Worm (Caenorhabditis elegans) whole organism, L3 larva: ENCODE data around the gene lsy-13.
A peak's percentile ranks its signal among the peaks of the same experiment; 100 is the strongest.
"Not testable (repeated sequence)": the region's sequence is repeated elsewhere in the genome, so short reads cannot be mapped to it uniquely, and the experiment has no call there.

Experiments used
- R02D3.7 ChIP-seq: fragments of 150-350 bp; optimal IDR thresholded peaks from 2 replicates; lab custom pipeline; 2014; ENCODE audit warnings: missing biosample characterization, missing genetic modification characterization
- aly-2 ChIP-seq: fragments of 150-350 bp; optimal IDR thresholded peaks from 2 replicates; lab custom pipeline; 2014; ENCODE audit warnings: missing biosample characterization, missing genetic modification characterization
- ama-1 ChIP-seq: fragments of 150-350 bp; optimal IDR thresholded peaks from 2 replicates; lab custom pipeline; 2018
- ceh-82 ChIP-seq: fragments of 150-350 bp; optimal IDR thresholded peaks from 2 replicates; lab custom pipeline; 2014; ENCODE audit warnings: missing biosample characterization, missing genetic modification characterization
- ceh-9 ChIP-seq: sonication (generic microtip); optimal IDR thresholded peaks from 2 replicates; lab custom pipeline; 2018; ENCODE audit warnings: missing biosample characterization, missing genetic modification characterization
- daf-12 ChIP-seq: fragments of 150-350 bp; optimal IDR thresholded peaks from 2 replicates; lab custom pipeline; 2014; ENCODE audit warnings: missing biosample characterization, missing genetic modification reagents, missing genetic modification characterization
- egl-27 ChIP-seq: sonication (generic microtip); optimal IDR thresholded peaks from 4 replicates; lab custom pipeline; 2017; ENCODE audit warnings: missing biosample characterization, missing genetic modification reagents, missing genetic modification characterization
- egl-5 ChIP-seq: fragments of 150-350 bp; optimal IDR thresholded peaks from 2 replicates; lab custom pipeline; 2017; ENCODE audit warnings: missing biosample characterization, missing genetic modification reagents, missing genetic modification characterization, inconsistent platforms
- elt-1 ChIP-seq: fragments of 150-350 bp; optimal IDR thresholded peaks from 2 replicates; lab custom pipeline; 2014; ENCODE audit warnings: missing biosample characterization, missing genetic modification characterization
- elt-2 ChIP-seq: sonication (generic microtip); optimal IDR thresholded peaks from 2 replicates; lab custom pipeline; 2016; ENCODE audit warnings: missing genetic modification reagents, mild to moderate bottlenecking, missing genetic modification characterization, missing compliant biosample characterization
- eor-1 ChIP-seq, 2 experiments: fragments of 150-350 bp; optimal IDR thresholded peaks; 2 replicates each; lab custom pipeline; 2014 to 2018; ENCODE audit warnings: missing biosample characterization in 2 of 2, missing genetic modification characterization in 2 of 2
- fkh-10 ChIP-seq: sonication (generic microtip); optimal IDR thresholded peaks from 2 replicates; lab custom pipeline; 2017; ENCODE audit warnings: missing biosample characterization, missing genetic modification reagents, missing genetic modification characterization
- hmg-11 ChIP-seq: sonication (generic microtip); optimal IDR thresholded peaks from 2 replicates; lab custom pipeline; 2016; ENCODE audit warnings: missing genetic modification characterization, missing compliant biosample characterization
- jun-1 ChIP-seq: fragments of 150-350 bp; optimal IDR thresholded peaks from 2 replicates; lab custom pipeline; 2014; ENCODE audit warnings: missing biosample characterization, missing genetic modification reagents, missing genetic modification characterization
- lin-15B ChIP-seq: fragments of 150-350 bp; optimal IDR thresholded peaks from 2 replicates; lab custom pipeline; 2014; ENCODE audit warnings: missing biosample characterization, missing genetic modification characterization
- lsy-12 ChIP-seq: sonication (generic microtip); optimal IDR thresholded peaks from 2 replicates; lab custom pipeline; 2016; ENCODE audit warnings: mild to moderate bottlenecking, missing genetic modification characterization, missing compliant biosample characterization
- mml-1 ChIP-seq: fragments of 150-350 bp; sonication (generic microtip); optimal IDR thresholded peaks from 3 replicates; lab custom pipeline; 2014; ENCODE audit warnings: missing biosample characterization, missing genetic modification characterization
- nhr-11 ChIP-seq: fragments of 150-350 bp; optimal IDR thresholded peaks from 2 replicates; lab custom pipeline; 2014; ENCODE audit warnings: missing biosample characterization, missing genetic modification characterization
- nhr-23 ChIP-seq: fragments of 150-350 bp; optimal IDR thresholded peaks from 2 replicates; lab custom pipeline; 2014; ENCODE audit warnings: missing biosample characterization, missing genetic modification reagents, missing genetic modification characterization
- nhr-237 ChIP-seq: fragments of 150-350 bp; optimal IDR thresholded peaks from 2 replicates; lab custom pipeline; 2014; ENCODE audit warnings: missing biosample characterization, missing genetic modification characterization
- nhr-76 ChIP-seq: fragments of 150-350 bp; sonication (generic microtip); optimal IDR thresholded peaks from 5 replicates; lab custom pipeline; 2014; ENCODE audit warnings: missing biosample characterization, missing genetic modification characterization
- nhr-77 ChIP-seq: fragments of 150-350 bp; optimal IDR thresholded peaks from 2 replicates; lab custom pipeline; 2014; ENCODE audit warnings: missing biosample characterization, missing genetic modification characterization
- pha-4 ChIP-seq: fragments of 150-350 bp; optimal IDR thresholded peaks from 2 replicates; lab custom pipeline; 2014; ENCODE audit warnings: missing biosample characterization, missing genetic modification reagents, missing genetic modification characterization
- pqm-1 ChIP-seq: fragments of 150-350 bp; optimal IDR thresholded peaks from 2 replicates; lab custom pipeline; 2017; ENCODE audit warnings: missing biosample characterization, missing genetic modification characterization, inconsistent platforms
- sea-2 ChIP-seq: fragments of 150-350 bp; sonication (generic microtip); optimal IDR thresholded peaks from 4 replicates; lab custom pipeline; 2014; ENCODE audit warnings: missing biosample characterization, missing genetic modification reagents, missing genetic modification characterization
- skn-1 ChIP-seq: fragments of 150-350 bp; optimal IDR thresholded peaks from 2 replicates; lab custom pipeline; 2014; ENCODE audit warnings: missing biosample characterization, missing genetic modification characterization
- snpc-4 ChIP-seq: fragments of 150-350 bp; optimal IDR thresholded peaks from 2 replicates; lab custom pipeline; 2014; ENCODE audit warnings: missing biosample characterization, missing genetic modification characterization
- tbx-2 ChIP-seq: sonication (generic microtip); optimal IDR thresholded peaks from 2 replicates; lab custom pipeline; 2016; ENCODE audit warnings: mild to moderate bottlenecking, missing genetic modification characterization, missing compliant biosample characterization
- unc-39 ChIP-seq: sonication (generic microtip); optimal IDR thresholded peaks from 4 replicates; lab custom pipeline; 2017; ENCODE audit warnings: missing biosample characterization, missing genetic modification characterization
- unc-62 ChIP-seq: fragments of 150-350 bp; sonication (generic microtip); optimal IDR thresholded peaks from 4 replicates; lab custom pipeline; 2014; ENCODE audit warnings: missing biosample characterization, missing genetic modification reagents, missing genetic modification characterization
- zag-1 ChIP-seq: fragments of 150-350 bp; optimal IDR thresholded peaks from 2 replicates; lab custom pipeline; 2014; ENCODE audit warnings: missing biosample characterization, missing genetic modification characterization
- ztf-4 ChIP-seq: fragments of 150-350 bp; optimal IDR thresholded peaks from 2 replicates; lab custom pipeline; 2014; ENCODE audit warnings: missing biosample characterization, missing genetic modification characterization

lsy-13 gene

DNA sequence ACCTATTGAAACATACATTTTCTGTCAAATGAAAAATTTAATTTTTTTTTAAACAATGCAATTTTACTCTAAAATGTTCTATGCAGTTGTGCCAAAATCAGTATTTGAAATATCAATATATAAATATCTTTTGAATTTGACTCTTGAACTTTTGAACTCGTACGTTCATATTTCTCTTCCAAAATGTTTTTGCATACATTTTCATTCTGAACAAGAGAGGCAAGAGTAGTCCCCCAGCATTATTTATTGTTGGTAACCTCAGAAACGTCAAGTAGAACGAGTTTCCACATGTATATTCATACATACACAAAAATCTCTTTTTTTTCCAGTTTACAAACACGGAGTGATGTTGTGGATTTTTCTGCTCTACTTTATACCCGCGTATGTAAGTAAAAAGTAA lies 32.3 kb upstream of the lsy-13 start, which contains the start of gene clec-194:
TSS of gene clec-194 (plus strand) at position 301 of the 400 bp plus-strand sequence.
- TF ChIP-seq nhr-77 (tag; lab: Kevin White, UChicago), result no peak
- TF ChIP-seq eor-1 (tag; optimal IDR thresholded peaks at IDR 0.05; lab: Kevin White, UChicago), result no peak
- no peak for TF ChIP-seq pha-4
- TF ChIP-seq sea-2 (GFP tag; lab: Kevin White, UChicago), result no peak
- TF ChIP-seq egl-5 (tag; lab: Kevin White, UChicago), result no peak
- no peak for TF ChIP-seq egl-27
- no peak for TF ChIP-seq fkh-10 (GFP tag; lab: Kevin White, UChicago)
- no peak for TF ChIP-seq nhr-76 (tag; lab: Kevin White, UChicago)
- TF ChIP-seq nhr-237, result no peak
- TF ChIP-seq lin-15B (tag; lab: Kevin White, UChicago), result no peak
- TF ChIP-seq pqm-1 (tag; lab: Kevin White, UChicago), result no peak

ce11 chrIV:16842873-16843272 lies 20.8 kb upstream of the lsy-13 start, which contains the start of gene Y116A8A.150:
TSS of gene Y116A8A.150 (minus strand) at chrIV:16842973.
- not testable (repeated sequence) for TF ChIP-seq pqm-1, tbx-2, daf-12 (tag; lab: Kevin White, UChicago)

ce11 chrIV:16845376-16845775 lies 18.3 kb upstream of the lsy-13 start:
- TF ChIP-seq elt-2 (tag; lab: Kevin White, UChicago) (peak; percentile 35), lin-15B (tag; lab: Kevin White, UChicago) (peak; percentile 27), tbx-2 (tag; lab: Kevin White, UChicago) (peak; percentile 26), R02D3.7 (tag; lab: Kevin White, UChicago) (peak; percentile 25)

DNA sequence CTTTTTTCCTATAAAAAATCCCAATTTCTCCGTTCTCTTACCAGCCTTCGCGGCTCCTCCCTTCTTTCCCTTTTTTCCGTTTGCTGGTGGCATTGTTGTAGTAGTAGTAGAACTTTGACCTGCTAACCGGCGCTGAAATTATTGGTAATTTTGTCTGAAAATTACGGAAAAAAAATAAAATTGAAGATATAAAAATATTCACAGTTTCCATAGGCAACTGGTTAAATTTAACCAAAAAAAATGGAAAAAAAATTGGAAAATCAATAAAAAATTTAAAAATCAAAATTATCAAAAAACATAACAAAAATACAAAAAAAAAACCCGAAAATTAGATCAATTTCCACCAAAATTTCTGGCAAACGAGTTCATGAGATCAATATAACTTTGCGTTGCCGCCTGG lies 8.9 kb upstream of the lsy-13 start, which contains the start of gene map-2:
TSS of gene map-2 (minus strand) at position 101 of the 400 bp plus-strand sequence.
- TF ChIP-seq nhr-76 (tag; lab: Kevin White, UChicago) (no peak), ceh-9 (no peak), elt-1 (tag; lab: Kevin White, UChicago) (no peak), ama-1 (lab: Kevin White, UChicago) (no peak), daf-12 (tag; lab: Kevin White, UChicago) (no peak), lsy-12 (tag; lab: Kevin White, UChicago) (no peak), hmg-11 (tag; lab: Kevin White, UChicago) (no peak), fkh-10 (GFP tag; lab: Kevin White, UChicago) (no peak), sea-2 (GFP tag; lab: Kevin White, UChicago) (no peak), ceh-82 (tag; lab: Kevin White, UChicago) (no peak), snpc-4 (tag; lab: Kevin White, UChicago) (no peak), egl-5 (tag; lab: Kevin White, UChicago) (no peak), nhr-77 (tag; lab: Kevin White, UChicago) (no peak), zag-1 (no peak), eor-1 (tag; optimal IDR thresholded peaks at IDR 0.05; lab: Kevin White, UChicago) (no peak)

ce11 chrIV:16860702-16861101 lies 3.0 kb upstream of the lsy-13 start:
- TF ChIP-seq mml-1 (no peak), eor-1 (tag; optimal IDR thresholded peaks at IDR 0.05; lab: Kevin White, UChicago) (no peak), aly-2 (tag; lab: Kevin White, UChicago) (no peak), ztf-4 (tag; lab: Kevin White, UChicago) (no peak), snpc-4 (tag; lab: Kevin White, UChicago) (no peak), jun-1 (no peak), nhr-11 (no peak)

ce11 chrIV:16864876-16865275 lies 1.2 kb downstream of the lsy-13 start:
- no peak for TF ChIP-seq unc-39
- no peak for TF ChIP-seq egl-5 (tag; lab: Kevin White, UChicago)
- TF ChIP-seq aly-2 (tag; lab: Kevin White, UChicago), result no peak
- no peak for TF ChIP-seq skn-1 (tag; lab: Kevin White, UChicago)
- TF ChIP-seq egl-27, result no peak
- TF ChIP-seq jun-1, result no peak
- TF ChIP-seq ceh-9, result no peak
- TF ChIP-seq unc-62 (GFP tag; lab: Kevin White, UChicago), result no peak
- TF ChIP-seq nhr-23 (tag; lab: Kevin White, UChicago), result no peak
- no peak for TF ChIP-seq ceh-82 (tag; lab: Kevin White, UChicago)
